Worm (Caenorhabditis elegans) whole organism, early embryonic: ENCODE results near the gene aexr-3.
A peak's percentile ranks its signal among the peaks of the same experiment; 100 is the strongest.

Source experiments
- B0310.2 ChIP-seq: sonication (generic microtip); optimal IDR thresholded peaks from 2 replicates; lab custom pipeline; 2016; ENCODE audit warnings: mild to moderate bottlenecking, missing genetic modification characterization, missing compliant biosample characterization
- F13C5.2 ChIP-seq: sonication (generic microtip); optimal IDR thresholded peaks from 2 replicates; lab custom pipeline; 2017; ENCODE audit warnings: mild to moderate bottlenecking, missing genetic modification characterization, inconsistent platforms, missing compliant biosample characterization
- aly-1 ChIP-seq: sonication (generic microtip); optimal IDR thresholded peaks from 2 replicates; lab custom pipeline; 2016; ENCODE audit warnings: missing genetic modification characterization, missing compliant biosample characterization
- ama-1 ChIP-seq: fragments of 150-350 bp; optimal IDR thresholded peaks from 2 replicates; lab custom pipeline; 2014
- ceh-13 ChIP-seq: fragments of 200-800 bp; sonication (Bioruptor generic); optimal IDR thresholded peaks from 2 replicates; lab custom pipeline; 2018; ENCODE audit warnings: mild to moderate bottlenecking, missing genetic modification characterization, missing compliant biosample characterization
- ets-7 ChIP-seq: sonication (generic microtip); optimal IDR thresholded peaks from 2 replicates; lab custom pipeline; 2016; ENCODE audit warnings: missing genotype, missing genetic modification characterization, missing compliant biosample characterization
- flt-1 ChIP-seq: fragments of 200-800 bp; sonication (Bioruptor generic); IDR thresholded peaks from 2 replicates; pipeline ENCODE4 v1.3.6; 2022; ENCODE audit warnings: missing genetic modification characterization, missing compliant biosample characterization
- hmbx-1 ChIP-seq: sonication (generic microtip); optimal IDR thresholded peaks from 2 replicates; lab custom pipeline; 2016; ENCODE audit warnings: mild to moderate bottlenecking, missing genetic modification characterization, missing compliant biosample characterization
- hmg-4 ChIP-seq: fragments of 200-800 bp; sonication (Bioruptor generic); optimal IDR thresholded peaks from 2 replicates; lab custom pipeline; 2018; ENCODE audit warnings: mild to moderate bottlenecking, missing genetic modification characterization, missing compliant biosample characterization
- hnd-1 ChIP-seq: sonication (generic microtip); optimal IDR thresholded peaks from 2 replicates; lab custom pipeline; 2016; ENCODE audit warnings: missing genetic modification characterization, missing compliant biosample characterization
- pes-1 ChIP-seq: fragments of 200-800 bp; sonication (Bioruptor generic); IDR thresholded peaks from 2 replicates; pipeline ENCODE4 v1.3.6; 2022; ENCODE audit warnings: missing genetic modification reagents, missing genetic modification characterization, missing compliant biosample characterization
- scrt-1 ChIP-seq: fragments of 200-800 bp; sonication (Bioruptor generic); IDR thresholded peaks from 2 replicates; pipeline ENCODE4 v1.3.6; 2022; ENCODE audit warnings: missing genetic modification characterization, missing compliant biosample characterization
- sea-1 ChIP-seq: fragments of 200-800 bp; sonication (Bioruptor generic); conservative IDR thresholded peaks from 2 replicates; pipeline ENCODE4 v1.3.6; 2022; ENCODE audit warnings: missing genetic modification characterization, missing compliant biosample characterization
- tbx-11 ChIP-seq: fragments of 200-800 bp; sonication (Bioruptor generic); IDR thresholded peaks from 2 replicates; pipeline ENCODE4 v1.3.6; 2022; ENCODE audit warnings: missing genetic modification characterization, missing compliant biosample characterization
- tbx-37 ChIP-seq: fragments of 200-800 bp; sonication (Bioruptor generic); conservative IDR thresholded peaks from 2 replicates; pipeline ENCODE4 v1.3.6; 2022; ENCODE audit warnings: missing genetic modification reagents, missing genetic modification characterization, missing compliant biosample characterization
- tra-4 ChIP-seq: sonication (generic microtip); optimal IDR thresholded peaks from 2 replicates; lab custom pipeline; 2017; ENCODE audit warnings: missing genetic modification characterization, missing compliant biosample characterization

Gene aexr-3

DNA sequence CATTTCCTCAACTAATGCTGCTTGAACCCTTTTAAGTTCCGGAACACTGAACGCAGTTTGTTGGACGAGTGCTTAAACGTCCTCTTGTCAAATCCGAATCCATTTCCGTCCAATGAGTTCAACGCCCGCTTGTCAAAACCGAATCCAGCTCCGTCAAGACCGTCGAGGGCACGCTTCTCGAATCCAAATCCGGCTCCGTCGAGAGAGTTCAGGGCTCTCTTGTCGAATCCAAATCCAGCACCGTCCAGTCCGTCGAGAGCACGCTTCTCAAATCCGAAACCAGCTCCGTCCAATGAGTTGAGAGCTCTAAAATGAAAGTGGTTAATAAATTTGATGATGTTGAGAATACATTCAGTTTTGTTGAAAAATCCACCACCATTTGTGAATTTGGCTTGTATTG is 43.2 kb downstream of the aexr-3 start:
- TF ChIP-seq B0310.2, result no peak

DNA sequence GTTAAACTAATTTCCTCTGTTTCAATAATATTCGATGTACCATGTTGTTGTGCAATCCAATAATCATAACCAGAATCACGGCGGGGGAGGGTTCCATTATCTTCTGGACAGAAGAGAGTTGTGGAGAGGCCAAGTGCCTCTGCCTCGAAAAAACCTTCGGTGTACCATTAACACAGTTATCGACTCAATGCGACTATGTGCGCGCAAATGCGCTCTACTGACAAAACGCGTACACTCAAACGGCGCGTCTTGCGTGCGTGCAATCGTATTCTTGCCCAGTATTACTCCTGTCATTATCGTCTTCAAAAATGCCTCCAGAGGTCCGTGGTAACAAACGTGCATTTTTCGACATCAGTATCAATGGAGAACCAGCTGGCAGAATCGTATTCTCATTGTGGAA is 49.9 kb downstream of the aexr-3 start, which contains the start of gene cyn-8:
cyn-8 (plus strand) TSS at position 217 of the 400 bp plus-strand sequence.
- TF ChIP-seq tra-4 (tag; lab: Kevin White, UChicago) (no peak), tbx-11 (GFP tag; lab: Robert Waterston, UW) (no peak), sea-1 (GFP tag; lab: Robert Waterston, UW) (no peak), hmbx-1 (tag; lab: Kevin White, UChicago) (no peak), flt-1 (GFP tag; lab: Robert Waterston, UW) (peak; percentile 42; the same call in 1 of the 2 replicates), F13C5.2 (tag; lab: Kevin White, UChicago) (no peak), aly-1 (tag; lab: Kevin White, UChicago) (no peak), pes-1 (GFP tag; lab: Robert Waterston, UW) (no peak), hmg-4 (GFP tag; lab: Kevin White, UChicago) (peak; percentile 58), hnd-1 (tag; lab: Kevin White, UChicago) (no peak), ama-1 (no peak), ceh-13 (GFP tag; lab: Kevin White, UChicago) (no peak), tbx-37 (GFP tag; lab: Robert Waterston, UW) (no peak), B0310.2 (no peak), ets-7 (no peak), scrt-1 (no peak)
